Fruit fly (Drosophila melanogaster): ENCODE data around the gene SA2.
A peak's percentile ranks its signal among the peaks of the same experiment; 100 is the strongest.

SA2 gene

dm6 chr3L:1464465-1464864 lies 26.8 kb upstream of the SA2 start (continued):
- TF ChIP-seq D (optimal IDR thresholded peaks at IDR 0.05): no peak
- peak; percentile 34 for TF ChIP-seq D (GFP tag; optimal IDR thresholded peaks at IDR 0.05)
- no peak for TF ChIP-seq tin (GFP tag; optimal IDR thresholded peaks at IDR 0.05)
- no peak for TF ChIP-seq pita (GFP tag; optimal IDR thresholded peaks at IDR 0.05)
- peak; percentile 42 for TF ChIP-seq dmrt11E (tag; optimal IDR thresholded peaks at IDR 0.05)
- TF ChIP-seq B-H2 (GFP tag; optimal IDR thresholded peaks at IDR 0.05): no peak
- TF ChIP-seq CG8765 (GFP tag; IDR thresholded peaks at IDR 0.05): peak; percentile 53
- peak; percentile 15 for TF ChIP-seq NfI (GFP tag; optimal IDR thresholded peaks at IDR 0.05)
- no peak for TF ChIP-seq CG8924 (tag; optimal IDR thresholded peaks at IDR 0.05)
- no peak for TF ChIP-seq fd64A (GFP tag; optimal IDR thresholded peaks at IDR 0.05)
- peak; percentile 43 for TF ChIP-seq ATbp (GFP tag; optimal IDR thresholded peaks at IDR 0.05)
- peak; percentile 38 for TF ChIP-seq CG18262 (tag; optimal IDR thresholded peaks at IDR 0.05)
- TF ChIP-seq Sox102F (GFP tag; optimal IDR thresholded peaks at IDR 0.05): peak; percentile 56
- peak; percentile 49 for TF ChIP-seq CG2712 (tag; optimal IDR thresholded peaks at IDR 0.05)
- TF ChIP-seq fu2 (GFP tag; optimal IDR thresholded peaks at IDR 0.05): no peak
- TF ChIP-seq CG30403 (GFP tag; optimal IDR thresholded peaks at IDR 0.05): peak; percentile 25
- TF ChIP-seq CG1647 (GFP tag; optimal IDR thresholded peaks at IDR 0.05): peak; percentile 6
- peak; percentile 10 for TF ChIP-seq gcm (GFP tag; optimal IDR thresholded peaks at IDR 0.05)
- TF ChIP-seq ci (GFP tag; IDR thresholded peaks at IDR 0.05): peak; percentile 59; the same call in 2 of the 3 replicates
- TF ChIP-seq Hsf (GFP tag; optimal IDR thresholded peaks at IDR 0.05): peak; percentile 25
- TF ChIP-seq CG31441 (GFP tag; IDR thresholded peaks at IDR 0.05): peak; percentile 57
- peak; percentile 36 for TF ChIP-seq Abd-B (GFP tag; optimal IDR thresholded peaks at IDR 0.05)
- peak; percentile 50; the same call in 1 of the 2 replicates for TF ChIP-seq Xrp1 (GFP tag; IDR thresholded peaks at IDR 0.05)
- TF ChIP-seq chn (GFP tag; optimal IDR thresholded peaks at IDR 0.05): peak; percentile 7
- peak; percentile 3 for TF ChIP-seq CG2678 (tag; optimal IDR thresholded peaks at IDR 0.05)
- TF ChIP-seq CG10979 (tag; optimal IDR thresholded peaks at IDR 0.05): peak; percentile 54
- TF ChIP-seq CG7839 (tag; optimal IDR thresholded peaks at IDR 0.05): peak; percentile 41
- TF ChIP-seq zf30C (GFP tag; optimal IDR thresholded peaks at IDR 0.05): peak; percentile 78
- TF ChIP-seq chif (GFP tag; optimal IDR thresholded peaks at IDR 0.05): peak; percentile 11 to 19
- TF ChIP-seq zen2 (GFP tag; IDR thresholded peaks at IDR 0.05; ENCODE audit: partially characterized antibody): no peak
- no peak for TF ChIP-seq CG4617 (GFP tag; optimal IDR thresholded peaks at IDR 0.05; ENCODE audit: borderline replicate concordance)
- TF ChIP-seq CG17385 (GFP tag; optimal IDR thresholded peaks at IDR 0.05): peak; percentile 27
- no peak for TF ChIP-seq CG2129 (GFP tag; IDR thresholded peaks at IDR 0.05; ENCODE audit: partially characterized antibody)
- TF ChIP-seq gt (GFP tag; IDR thresholded peaks at IDR 0.05): no peak
- TF ChIP-seq CG3838 (GFP tag; optimal IDR thresholded peaks at IDR 0.05): peak; percentile 42
- peak; percentile 45 for TF ChIP-seq Oli (tag; optimal IDR thresholded peaks at IDR 0.05)
- peak; percentile 30; the same call in 1 of the 3 replicates for TF ChIP-seq so (GFP tag; IDR thresholded peaks at IDR 0.05)
- TF ChIP-seq Ada2b (GFP tag; IDR thresholded peaks at IDR 0.05): no peak
- TF ChIP-seq Dp (GFP tag; optimal IDR thresholded peaks at IDR 0.05): no peak
- no peak for TF ChIP-seq Hr78 (GFP tag; optimal IDR thresholded peaks at IDR 0.05)
- TF ChIP-seq Hr3 (GFP tag; optimal IDR thresholded peaks at IDR 0.05): peak; percentile 41
- 0 out of 2 replicates have a peak, but pooled peaks have one; percentile 31 for TF ChIP-seq Nf-YA (GFP tag; IDR thresholded peaks at IDR 0.05)
- peak; percentile 33; the same call in 1 of the 2 replicates for TF ChIP-seq sens-2 (GFP tag; IDR thresholded peaks at IDR 0.05)
- peak; percentile 40; the same call in 1 of the 2 replicates for TF ChIP-seq chm (GFP tag; IDR thresholded peaks at IDR 0.05)
- peak; percentile 8 for TF ChIP-seq CG18476 (GFP tag; optimal IDR thresholded peaks at IDR 0.05)
- TF ChIP-seq Ptx1 (GFP tag; IDR thresholded peaks at IDR 0.05): peak; percentile 48
- peak; percentile 62 for TF ChIP-seq Ssrp (tag; optimal IDR thresholded peaks at IDR 0.05)
- TF ChIP-seq onecut (GFP tag; IDR thresholded peaks at IDR 0.05): peak; percentile 13; the same call in 1 of the 2 replicates
- TF ChIP-seq CG9437 (GFP tag; optimal IDR thresholded peaks at IDR 0.05): peak; percentile 9
- peak; percentile 13 for TF ChIP-seq Chrac-16 (GFP tag; optimal IDR thresholded peaks at IDR 0.05)
